Fruit fly (Drosophila melanogaster) whole organism: ENCODE results near the gene RNaseX25.

Experiments
- CG8478 ChIP-seq: fragments of >200 bp; optimal IDR thresholded peaks from 2 replicates; lab custom pipeline; 2018; ENCODE audit warnings: inconsistent platforms
- Dll ChIP-seq: fragments of >200 bp; optimal IDR thresholded peaks from 2 replicates; lab custom pipeline; 2017
- EcR ChIP-seq, 2 experiments: fragments of >200 bp; optimal IDR thresholded peaks; 2 replicates each; lab custom pipeline; 2017; ENCODE audit warnings: missing biosample characterization in 2 of 2, missing genetic modification characterization in 2 of 2, missing genetic modification reagents in 2 of 2
- pan ChIP-seq: fragments of >200 bp; optimal IDR thresholded peaks from 2 replicates; lab custom pipeline; 2017
- usp ChIP-seq: fragments of >200 bp; optimal IDR thresholded peaks from 2 replicates; lab custom pipeline; 2017; ENCODE audit warnings: missing biosample characterization, missing genetic modification characterization, mixed read lengths

dm6 chr3L:7943046-7943445 lies 27.3 kb upstream of the RNaseX25 start:
- no peak for TF ChIP-seq pan (lab: Kevin White, UChicago)
- no peak for TF ChIP-seq usp (GFP tag; lab: Kevin White, UChicago)
- no peak for TF ChIP-seq Dll (lab: Kevin White, UChicago)
- no peak for TF ChIP-seq EcR (GFP tag; optimal IDR thresholded peaks at IDR 0.05; lab: Kevin White, UChicago)
- no peak for TF ChIP-seq CG8478
